Fruit fly (Drosophila melanogaster): ENCODE measurements around the gene Zmynd8.
A peak's percentile ranks its signal among the peaks of the same experiment; 100 is the strongest.

Gene Zmynd8

DNA sequence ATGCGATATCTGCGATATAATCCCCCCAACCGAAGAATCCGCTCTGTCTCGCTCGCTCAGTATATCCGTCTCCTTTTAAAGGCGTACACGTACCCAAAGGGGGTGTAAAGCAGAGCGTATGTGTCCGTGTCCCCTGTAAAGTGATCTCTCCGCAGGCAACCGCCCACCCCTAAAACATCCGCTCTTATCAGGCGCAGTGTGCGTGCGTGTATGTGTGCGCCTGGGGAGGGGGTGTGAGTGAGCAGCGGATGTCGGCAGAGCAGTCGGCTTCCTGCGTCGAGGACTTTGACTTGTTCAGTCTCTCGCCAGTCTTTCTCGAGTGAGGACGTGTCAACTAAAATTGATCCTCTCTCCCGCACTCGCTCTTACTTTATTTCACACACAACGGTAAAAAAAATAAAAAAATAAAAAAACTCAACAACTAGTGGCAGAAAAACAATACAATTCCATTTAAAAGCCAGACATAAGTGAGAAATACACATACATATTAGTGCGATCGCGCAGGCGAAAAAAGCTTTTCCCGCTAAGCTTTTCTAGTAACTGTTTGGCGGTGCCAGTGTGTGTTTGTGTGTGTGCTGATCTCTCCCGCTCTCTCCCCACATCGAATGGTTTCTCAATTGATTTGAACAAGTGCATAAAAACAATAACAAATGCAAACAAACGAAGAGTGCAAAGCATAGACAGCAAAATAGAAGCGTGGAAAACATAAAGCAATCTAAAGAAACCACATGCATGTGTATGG is 56.4 kb downstream of the Zmynd8 start:
- TF ChIP-seq br (GFP tag; optimal IDR thresholded peaks at IDR 0.05) = no peak
- peak; percentile 67 for TF ChIP-seq Hnf4 (GFP tag; optimal IDR thresholded peaks at IDR 0.05)
- peak; percentile 47 for TF ChIP-seq Sp1 (GFP tag; optimal IDR thresholded peaks at IDR 0.05)
- TF ChIP-seq psq (GFP tag; optimal IDR thresholded peaks at IDR 0.05) = no peak
- TF ChIP-seq fru (GFP tag; optimal IDR thresholded peaks at IDR 0.05) = peak; percentile 11
- no peak for TF ChIP-seq woc (GFP tag; optimal IDR thresholded peaks at IDR 0.05)
- no peak for TF ChIP-seq sv (GFP tag; optimal IDR thresholded peaks at IDR 0.05)
- TF ChIP-seq N (GFP tag; optimal IDR thresholded peaks at IDR 0.05) = no peak
- no peak for TF ChIP-seq dsf (GFP tag; optimal IDR thresholded peaks at IDR 0.05; ENCODE audit: borderline replicate concordance)
- TF ChIP-seq rgr (GFP tag; optimal IDR thresholded peaks at IDR 0.05) = peak; percentile 22
- TF ChIP-seq h (GFP tag; optimal IDR thresholded peaks at IDR 0.05) = peak; percentile 36
- TF ChIP-seq HLH106 (tag; optimal IDR thresholded peaks at IDR 0.05) = peak; percentile 3
- peak; percentile 24 to 32 for TF ChIP-seq dl (GFP tag; optimal IDR thresholded peaks at IDR 0.05; ENCODE audit: insufficient read depth in 1 of 2, partially characterized antibody in 2 of 2)
- peak; percentile 85 for TF ChIP-seq Dif (GFP tag; optimal IDR thresholded peaks at IDR 0.05; ENCODE audit: partially characterized antibody)
- peak; percentile 25 for TF ChIP-seq GATAd (GFP tag; optimal IDR thresholded peaks at IDR 0.05)
- TF ChIP-seq Rel (GFP tag; optimal IDR thresholded peaks at IDR 0.05) = no peak
- TF ChIP-seq Rel (tag; optimal IDR thresholded peaks at IDR 0.05) = peak; percentile 38
- TF ChIP-seq Hr83 (GFP tag; optimal IDR thresholded peaks at IDR 0.05; ENCODE audit: poor library complexity, severe bottlenecking) = peak; percentile 52

DNA sequence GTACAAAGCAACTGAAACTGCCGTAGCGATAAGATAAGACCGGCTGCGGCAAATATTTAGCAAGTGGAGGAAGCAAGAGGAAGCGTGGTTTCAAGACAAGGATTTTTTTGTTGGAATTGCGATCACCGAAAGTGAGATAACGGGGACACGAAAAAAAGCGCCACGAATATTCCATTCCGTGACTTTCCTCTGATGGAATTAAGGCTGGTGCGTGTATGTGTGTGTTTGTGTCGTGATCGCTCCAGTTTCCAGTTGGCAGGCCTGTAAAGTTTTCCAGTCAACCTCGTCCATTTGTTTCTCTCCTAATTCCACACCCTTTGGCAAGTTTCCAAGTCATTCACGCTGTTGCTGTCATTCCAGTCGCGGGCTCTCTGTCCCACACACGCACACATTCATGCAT is 57.0 kb downstream of the Zmynd8 start:
- TF ChIP-seq Sp1 (GFP tag; optimal IDR thresholded peaks at IDR 0.05) = no peak
- TF ChIP-seq psq (GFP tag; optimal IDR thresholded peaks at IDR 0.05) = no peak
- TF ChIP-seq h (GFP tag; optimal IDR thresholded peaks at IDR 0.05) = no peak
- no peak for TF ChIP-seq N (GFP tag; optimal IDR thresholded peaks at IDR 0.05)
- no peak for TF ChIP-seq Jra (GFP tag; optimal IDR thresholded peaks at IDR 0.05)
- no peak for TF ChIP-seq CG32264 (GFP tag; optimal IDR thresholded peaks at IDR 0.05)
- TF ChIP-seq tai (GFP tag; optimal IDR thresholded peaks at IDR 0.05) = no peak

Measured in whole organism, wandering third instar larva.